Fruit fly (Drosophila melanogaster) whole organism, wandering third instar larva: Measurements from ENCODE around the gene CG14691.

Source experiments
- Abd-B ChIP-seq: fragments of >200 bp; optimal IDR thresholded peaks from 2 replicates; lab custom pipeline; 2017; ENCODE audit warnings: missing biosample characterization, missing genetic modification characterization
- CG9705 ChIP-seq: fragments of 200-800 bp; sonication (Bioruptor generic); optimal IDR thresholded peaks from 2 replicates; lab custom pipeline; 2018; ENCODE audit warnings: missing biosample characterization, mild to moderate bottlenecking, missing genetic modification characterization
- CrebA ChIP-seq: fragments of 200-800 bp; sonication (Bioruptor generic); optimal IDR thresholded peaks from 2 replicates; lab custom pipeline; 2016; ENCODE audit warnings: missing biosample characterization, mild to moderate bottlenecking, missing genetic modification characterization, borderline replicate concordance
- Dfd ChIP-seq: fragments of >200 bp; optimal IDR thresholded peaks from 2 replicates; lab custom pipeline; 2017; ENCODE audit warnings: missing biosample characterization, missing genetic modification characterization
- GATAd ChIP-seq: sonication (Bioruptor generic); optimal IDR thresholded peaks from 2 replicates; lab custom pipeline; 2016; ENCODE audit warnings: missing biosample characterization, missing genetic modification characterization
- HLH106 ChIP-seq: fragments of 200-800 bp; optimal IDR thresholded peaks from 3 replicates; lab custom pipeline; 2019; ENCODE audit warnings: missing biosample characterization, mild to moderate bottlenecking, missing genetic modification characterization, moderate library complexity
- Hnf4 ChIP-seq: fragments of 200-800 bp; sonication (Bioruptor generic); optimal IDR thresholded peaks from 2 replicates; lab custom pipeline; 2016; ENCODE audit warnings: missing biosample characterization, mild to moderate bottlenecking, missing genetic modification characterization
- Hr83 ChIP-seq: fragments of 200-300 bp; sonication (Bioruptor generic); optimal IDR thresholded peaks from 2 replicates; lab custom pipeline; 2016; ENCODE audit warnings: missing biosample characterization, mild to moderate bottlenecking, missing genetic modification characterization, moderate library complexity; ENCODE audit not compliant: poor library complexity, severe bottlenecking
- Jra ChIP-seq: sonication (Bioruptor generic); optimal IDR thresholded peaks from 2 replicates; lab custom pipeline; 2016; ENCODE audit warnings: missing biosample characterization, missing genetic modification characterization
- Mio ChIP-seq: sonication (Bioruptor generic); optimal IDR thresholded peaks from 2 replicates; lab custom pipeline; 2016; ENCODE audit warnings: missing biosample characterization, missing genetic modification characterization
- Myc ChIP-seq: fragments of >200 bp; optimal IDR thresholded peaks from 2 replicates; lab custom pipeline; 2017
- N ChIP-seq: fragments of >200 bp; optimal IDR thresholded peaks from 2 replicates; lab custom pipeline; 2018; ENCODE audit warnings: missing biosample characterization, missing external identifiers, missing genetic modification characterization
- OdsH ChIP-seq: fragments of 200-800 bp; sonication (Bioruptor generic); optimal IDR thresholded peaks from 2 replicates; lab custom pipeline; 2016; ENCODE audit warnings: missing biosample characterization, mild to moderate bottlenecking, missing genetic modification characterization
- Vsx2 ChIP-seq: fragments of 200-300, 225-300 bp; sonication (Bioruptor generic); optimal IDR thresholded peaks from 2 replicates; lab custom pipeline; 2018; ENCODE audit warnings: missing biosample characterization, missing genetic modification characterization; ENCODE audit not compliant: partially characterized antibody
- br ChIP-seq: fragments of 200-800 bp; sonication (Bioruptor generic); optimal IDR thresholded peaks from 2 replicates; lab custom pipeline; 2016; ENCODE audit warnings: missing biosample characterization, missing genetic modification characterization
- dl ChIP-seq, 2 experiments: fragments of 175-275, 200-275 bp in 1 of 2; fragments of 200-275 bp in 1 of 2; sonication (Bioruptor generic); optimal IDR thresholded peaks; lab custom pipeline; 2018; ENCODE audit warnings: mild to moderate bottlenecking in 2 of 2, missing biosample characterization in 2 of 2, missing genetic modification characterization in 2 of 2, moderate library complexity in 2 of 2; ENCODE audit not compliant: partially characterized antibody in 2 of 2, insufficient read depth in 1 of 2
- dmrt93B ChIP-seq: fragments of 200-800 bp; sonication (Bioruptor generic); optimal IDR thresholded peaks from 2 replicates; lab custom pipeline; 2018; ENCODE audit warnings: missing biosample characterization, mild to moderate bottlenecking, missing genetic modification characterization
- ey ChIP-seq: fragments of 200-800 bp; sonication (Bioruptor generic); optimal IDR thresholded peaks from 2 replicates; lab custom pipeline; 2016; ENCODE audit warnings: missing biosample characterization, missing genetic modification characterization
- foxo ChIP-seq, 2 experiments: fragments of 200-800 bp; sonication (Bioruptor generic); optimal IDR thresholded peaks; 2 replicates in 1 of 2; 3 replicates in 1 of 2; lab custom pipeline; 2016 to 2017; ENCODE audit warnings: missing biosample characterization in 2 of 2, missing genetic modification characterization in 2 of 2
- fru ChIP-seq: fragments of 200-800 bp; sonication (Bioruptor generic); optimal IDR thresholded peaks from 3 replicates; lab custom pipeline; 2016; ENCODE audit warnings: missing biosample characterization, mild to moderate bottlenecking, missing genetic modification characterization
- h ChIP-seq: fragments of 200-800 bp; sonication (Bioruptor generic); optimal IDR thresholded peaks from 3 replicates; lab custom pipeline; 2016; ENCODE audit warnings: missing biosample characterization, mild to moderate bottlenecking, missing genetic modification characterization
- jim ChIP-seq: fragments of 175-275, 200-325 bp; sonication (Bioruptor generic); optimal IDR thresholded peaks from 2 replicates; lab custom pipeline; 2016; ENCODE audit warnings: missing biosample characterization, mild to moderate bottlenecking, missing genetic modification characterization
- pan ChIP-seq: fragments of >200 bp; optimal IDR thresholded peaks from 2 replicates; lab custom pipeline; 2017
- rgr ChIP-seq: fragments of 200-800 bp; sonication (Bioruptor generic); optimal IDR thresholded peaks from 3 replicates; lab custom pipeline; 2016; ENCODE audit warnings: missing biosample characterization, mild to moderate bottlenecking, missing genetic modification characterization
- sage ChIP-seq: fragments of 200-800 bp; sonication (Bioruptor generic); optimal IDR thresholded peaks from 2 replicates; lab custom pipeline; 2016; ENCODE audit warnings: missing biosample characterization, mild to moderate bottlenecking, missing genetic modification characterization
- sv ChIP-seq: fragments of 200-800 bp; sonication (Bioruptor generic); optimal IDR thresholded peaks from 3 replicates; lab custom pipeline; 2016; ENCODE audit warnings: missing biosample characterization, missing genetic modification characterization
- tai ChIP-seq: sonication (Bioruptor generic); optimal IDR thresholded peaks from 2 replicates; lab custom pipeline; 2016; ENCODE audit warnings: missing biosample characterization, missing genetic modification characterization
- usp ChIP-seq: fragments of >200 bp; optimal IDR thresholded peaks from 2 replicates; lab custom pipeline; 2017; ENCODE audit warnings: missing biosample characterization, missing genetic modification characterization
- woc ChIP-seq: sonication (Bioruptor generic); optimal IDR thresholded peaks from 2 replicates; lab custom pipeline; 2016; ENCODE audit warnings: missing biosample characterization, mild to moderate bottlenecking, missing genetic modification characterization

The CG14691 gene

dm6 chr3R:10726714-10727113 is 28.7 kb downstream of the CG14691 start:
- TF ChIP-seq Dfd = no peak
- no peak for TF ChIP-seq Mio (GFP tag; lab: Kevin White, UChicago)
- no peak for TF ChIP-seq woc (GFP tag; lab: Kevin White, UChicago)
- TF ChIP-seq dl (GFP tag; optimal IDR thresholded peaks at IDR 0.05; lab: Kevin White, UChicago; ENCODE audit: insufficient read depth in 1 of 2, partially characterized antibody in 2 of 2) = no peak
- TF ChIP-seq CrebA (GFP tag; lab: Kevin White, UChicago) = no peak
- no peak for TF ChIP-seq Vsx2
- no peak for TF ChIP-seq N (GFP tag; lab: Kevin White, UChicago)
- TF ChIP-seq usp (GFP tag; lab: Kevin White, UChicago) = no peak
- TF ChIP-seq Hnf4 (GFP tag; lab: Kevin White, UChicago) = no peak
- TF ChIP-seq tai = no peak
- no peak for TF ChIP-seq h
- no peak for TF ChIP-seq fru (GFP tag; lab: Kevin White, UChicago)
- no peak for TF ChIP-seq dmrt93B (GFP tag; lab: Kevin White, UChicago)
- TF ChIP-seq Hr83 (GFP tag; lab: Kevin White, UChicago) = no peak
- TF ChIP-seq Abd-B (GFP tag; lab: Kevin White, UChicago) = no peak
- no peak for TF ChIP-seq ey (GFP tag; lab: Kevin White, UChicago)
- TF ChIP-seq HLH106 = no peak
- TF ChIP-seq, all 38 proteins: peak for 0

dm6 chr3R:10714498-10714897 is 40.9 kb downstream of the CG14691 start, which contains the start of gene CG4073:
Gene CG4073 (plus strand): TSS chr3R:10714798.
- TF ChIP-seq rgr (GFP tag; lab: Kevin White, UChicago) (no peak), Vsx2 (no peak), br (GFP tag; lab: Kevin White, UChicago) (no peak), Abd-B (GFP tag; lab: Kevin White, UChicago) (no peak), h (no peak), CG9705 (GFP tag; lab: Kevin White, UChicago) (no peak), Dfd (no peak), Mio (GFP tag; lab: Kevin White, UChicago) (no peak), CrebA (GFP tag; lab: Kevin White, UChicago) (no peak), usp (GFP tag; lab: Kevin White, UChicago) (no peak), sv (GFP tag; lab: Kevin White, UChicago) (no peak), jim (GFP tag; lab: Kevin White, UChicago) (no peak), ey (GFP tag; lab: Kevin White, UChicago) (no peak), pan (lab: Kevin White, UChicago) (no peak), Hr83 (GFP tag; lab: Kevin White, UChicago) (no peak), sage (GFP tag; lab: Kevin White, UChicago) (no peak)

- TF ChIP-seq br (GFP tag; lab: Kevin White, UChicago) (no peak), Mio (GFP tag; lab: Kevin White, UChicago) (no peak), usp (GFP tag; lab: Kevin White, UChicago) (no peak), CG9705 (GFP tag; lab: Kevin White, UChicago) (no peak), rgr (GFP tag; lab: Kevin White, UChicago) (no peak), Myc (no peak), foxo (GFP tag; optimal IDR thresholded peaks at IDR 0.05; lab: Kevin White, UChicago) (no peak), ey (GFP tag; lab: Kevin White, UChicago) (no peak), Vsx2 (no peak), pan (lab: Kevin White, UChicago) (no peak), tai (no peak), jim (GFP tag; lab: Kevin White, UChicago) (no peak), Hr83 (GFP tag; lab: Kevin White, UChicago) (no peak), Jra (GFP tag; lab: Kevin White, UChicago) (no peak)
- TF ChIP-seq, all 38 proteins: peak for 0
These were observed 44.3 kb downstream of the CG14691 start, which contains the start of gene CG14689 for dm6 chr3R:10711148-10711547. Gene CG14689 (minus strand): TSS chr3R:10711248.

- TF ChIP-seq Abd-B (GFP tag; lab: Kevin White, UChicago) (no peak), OdsH (GFP tag; lab: Kevin White, UChicago) (no peak), ey (GFP tag; lab: Kevin White, UChicago) (no peak)
- TF ChIP-seq, all 38 proteins: peak for 0
These were observed 46.2 kb downstream of the CG14691 start, which contains the start of gene CG31373 for dm6 chr3R:10709264-10709663. Gene CG31373 (minus strand): TSS chr3R:10709364.

dm6 chr3R:10708169-10708568 is 47.3 kb downstream of the CG14691 start, which contains the start of gene CG31278:
Gene CG31278 (minus strand): TSS chr3R:10708340.
- TF ChIP-seq GATAd (GFP tag; lab: Kevin White, UChicago) = no peak
- TF ChIP-seq N (GFP tag; lab: Kevin White, UChicago) = no peak
- no peak for TF ChIP-seq Dfd
